Worm (Caenorhabditis elegans) whole organism, midembryonic: ENCODE data around the gene str-232.

Experiments
- T22C8.4 ChIP-seq: fragments of 200-800 bp; sonication (Bioruptor generic); IDR thresholded peaks from 2 replicates; pipeline ENCODE4 v1.3.6; 2022; ENCODE audit warnings: missing genetic modification characterization, missing compliant biosample characterization
- cog-1 ChIP-seq: sonication (generic microtip); optimal IDR thresholded peaks from 2 replicates; lab custom pipeline; 2016; ENCODE audit warnings: missing genetic modification characterization, missing compliant biosample characterization
- flt-1 ChIP-seq: fragments of 200-800 bp; sonication (Bioruptor generic); IDR thresholded peaks from 2 replicates; pipeline ENCODE4 v1.3.6; 2022; ENCODE audit warnings: missing genetic modification characterization, missing compliant biosample characterization
- med-1 ChIP-seq: sonication (generic microtip); optimal IDR thresholded peaks from 2 replicates; lab custom pipeline; 2017; ENCODE audit warnings: missing genetic modification characterization, mild to moderate bottlenecking, missing compliant biosample characterization, antibody characterized with exemption, missing genetic modification reagents; ENCODE audit not compliant: insufficient read depth
- ref-1 ChIP-seq: fragments of 200-800 bp; sonication (Bioruptor generic); conservative IDR thresholded peaks from 2 replicates; pipeline ENCODE4 v1.3.6; 2022; ENCODE audit warnings: missing genetic modification reagents, missing genetic modification characterization, missing compliant biosample characterization
- tab-1 ChIP-seq: fragments of 200-800 bp; sonication (Bioruptor generic); IDR thresholded peaks from 2 replicates; pipeline ENCODE4 v1.3.6; 2022; ENCODE audit warnings: missing genetic modification characterization, missing compliant biosample characterization
- ztf-23 ChIP-seq: fragments of 200-800 bp; sonication (Bioruptor generic); IDR thresholded peaks from 2 replicates; pipeline ENCODE4 v1.3.6; 2022; ENCODE audit warnings: missing genetic modification reagents, missing genetic modification characterization, missing compliant biosample characterization
- ztf-29 ChIP-seq: fragments of 200-800 bp; sonication (Bioruptor generic); IDR thresholded peaks from 2 replicates; pipeline ENCODE4 v1.3.6; 2022; ENCODE audit warnings: missing genetic modification reagents, missing genetic modification characterization, missing compliant biosample characterization

- TF ChIP-seq flt-1 (GFP tag; lab: Robert Waterston, UW) (no peak), ztf-23 (GFP tag; lab: Robert Waterston, UW) (no peak), ref-1 (no peak), tab-1 (GFP tag; lab: Robert Waterston, UW) (no peak), cog-1 (tag; lab: Kevin White, UChicago) (no peak), ztf-29 (GFP tag; lab: Robert Waterston, UW) (no peak), med-1 (no peak), T22C8.4 (GFP tag; lab: Robert Waterston, UW) (no peak)
Observed at ce11 chrV:15988074-15988473, 27.5 kb downstream of the str-232 start, which contains the start of gene F36G9.15.
